Fruit fly (Drosophila melanogaster) Kc167 (cell line): ENCODE results near the gene CG4066.

Source experiments
- Myc ChIP-seq: fragments of >200 bp; optimal IDR thresholded peaks from 2 replicates; lab custom pipeline; 2017; ENCODE audit warnings: missing external identifiers
- Sin3A ChIP-seq: fragments of >200 bp; optimal IDR thresholded peaks from 2 replicates; lab custom pipeline; 2018; ENCODE audit warnings: missing external identifiers
- h ChIP-seq: fragments of >200 bp; optimal IDR thresholded peaks from 3 replicates; lab custom pipeline; 2018; ENCODE audit warnings: missing external identifiers
- insv ChIP-seq: fragments of >200 bp; optimal IDR thresholded peaks from 3 replicates; lab custom pipeline; 2018; ENCODE audit warnings: missing external identifiers
- psq ChIP-seq: fragments of >200 bp; optimal IDR thresholded peaks from 2 replicates; lab custom pipeline; 2017; ENCODE audit warnings: missing external identifiers
- ttk ChIP-seq: sonication (Bioruptor generic); optimal IDR thresholded peaks from 2 replicates; lab custom pipeline; 2017; ENCODE audit warnings: missing external identifiers

The CG4066 gene

DNA sequence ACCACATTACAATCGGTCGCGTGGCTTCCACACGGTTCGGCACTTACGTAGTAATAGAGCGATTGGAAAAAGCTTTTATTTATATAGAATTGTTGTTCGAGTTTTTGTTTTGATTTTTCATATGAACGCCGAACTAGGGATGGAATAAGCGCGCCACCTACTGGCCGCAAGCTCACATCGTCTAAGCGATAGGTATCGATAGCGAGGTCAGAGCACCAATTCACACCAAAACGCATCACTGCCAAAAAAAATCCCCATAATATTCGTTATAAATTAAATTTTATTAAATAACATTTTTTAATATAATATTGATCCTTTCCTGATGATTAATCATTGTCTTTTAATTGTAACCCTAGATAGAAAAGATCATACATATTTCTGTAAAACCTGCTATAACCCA lies 39.3 kb downstream of the CG4066 start, which contains the start of gene CG10038:
CG10038 (minus strand) TSS at position 148 of the 400 bp plus-strand sequence.
- TF ChIP-seq ttk (lab: Kevin White, UChicago) (no peak), h (no peak), Myc (no peak), insv (no peak), Sin3A (lab: Kevin White, UChicago) (no peak), psq (lab: Kevin White, UChicago) (no peak)

DNA sequence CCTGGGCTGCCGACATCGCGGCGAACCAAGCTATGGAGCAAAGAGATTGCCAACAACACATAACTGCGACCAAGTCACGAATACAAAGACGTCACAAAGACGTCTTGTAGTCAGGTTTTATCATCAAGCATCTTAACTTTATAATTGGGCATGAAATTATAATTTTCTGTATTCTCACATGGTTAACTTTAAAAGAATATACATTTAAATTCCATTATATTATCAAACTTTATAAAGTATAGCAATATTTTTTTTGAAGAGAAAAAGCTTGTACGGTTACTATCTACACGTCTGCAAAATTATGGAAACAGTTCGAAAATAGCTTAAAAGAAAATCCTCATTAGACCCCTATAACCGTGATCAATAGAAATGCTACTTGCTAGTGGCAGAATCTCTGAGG lies 40.9 kb downstream of the CG4066 start, which contains the start of gene CG10041:
CG10041 (minus strand) TSS at position 101 of the 400 bp plus-strand sequence.
- TF ChIP-seq insv (no peak), Sin3A (lab: Kevin White, UChicago) (no peak), ttk (lab: Kevin White, UChicago) (no peak), Myc (no peak), h (no peak), psq (lab: Kevin White, UChicago) (no peak)

DNA sequence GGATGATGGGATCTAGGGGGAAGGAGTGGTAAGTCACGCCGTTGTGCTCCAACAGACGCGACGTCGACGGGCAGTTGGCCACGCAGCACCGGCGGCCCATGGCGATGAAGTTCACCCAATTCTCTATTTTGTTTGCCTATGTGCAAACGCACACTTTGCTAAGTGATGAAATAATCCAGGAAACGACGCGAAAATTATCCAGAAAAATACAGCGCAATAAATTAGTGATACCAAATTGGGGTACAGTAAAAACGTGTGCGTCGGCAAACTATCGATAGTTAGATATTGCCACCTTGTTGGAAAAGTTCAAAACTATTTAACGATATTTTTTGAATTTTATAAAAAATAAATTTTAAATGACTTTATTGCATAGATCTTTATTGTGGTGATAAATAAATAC lies 44.9 kb downstream of the CG4066 start, which contains the start of gene MBD-R2:
MBD-R2 (minus strand) TSS at position 222 of the 400 bp plus-strand sequence.
- TF ChIP-seq psq (lab: Kevin White, UChicago): no peak
- no peak for TF ChIP-seq h
- TF ChIP-seq Sin3A (lab: Kevin White, UChicago): no peak
- no peak for TF ChIP-seq Myc
- TF ChIP-seq insv: no peak
- no peak for TF ChIP-seq ttk (lab: Kevin White, UChicago)

DNA sequence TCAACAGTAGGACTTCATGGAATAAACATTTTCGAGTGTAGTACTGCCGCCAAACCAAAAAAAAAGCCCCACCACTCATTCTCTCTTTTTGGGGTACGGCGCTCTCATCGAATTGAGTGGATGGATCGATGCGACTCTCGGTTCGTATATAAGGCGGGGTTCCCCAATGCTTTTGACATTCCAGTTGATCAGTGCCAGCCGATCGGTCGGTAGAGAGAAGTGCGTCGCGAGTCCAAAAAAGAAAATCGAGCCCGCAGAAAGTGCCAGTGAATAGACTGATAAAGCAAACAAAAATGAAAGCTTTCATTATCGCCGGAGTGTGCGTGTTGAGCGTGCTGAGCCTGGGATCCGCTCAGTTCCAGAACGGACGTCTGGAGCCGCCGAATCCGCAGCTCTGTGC lies 48.7 kb downstream of the CG4066 start, which contains the start of gene CG4115:
CG4115 (plus strand) TSS at position 172 of the 400 bp plus-strand sequence.
- no peak for TF ChIP-seq h
- TF ChIP-seq ttk (lab: Kevin White, UChicago): no peak
- no peak for TF ChIP-seq Sin3A (lab: Kevin White, UChicago)
- no peak for TF ChIP-seq psq (lab: Kevin White, UChicago)
- no peak for TF ChIP-seq Myc
- no peak for TF ChIP-seq insv

DNA sequence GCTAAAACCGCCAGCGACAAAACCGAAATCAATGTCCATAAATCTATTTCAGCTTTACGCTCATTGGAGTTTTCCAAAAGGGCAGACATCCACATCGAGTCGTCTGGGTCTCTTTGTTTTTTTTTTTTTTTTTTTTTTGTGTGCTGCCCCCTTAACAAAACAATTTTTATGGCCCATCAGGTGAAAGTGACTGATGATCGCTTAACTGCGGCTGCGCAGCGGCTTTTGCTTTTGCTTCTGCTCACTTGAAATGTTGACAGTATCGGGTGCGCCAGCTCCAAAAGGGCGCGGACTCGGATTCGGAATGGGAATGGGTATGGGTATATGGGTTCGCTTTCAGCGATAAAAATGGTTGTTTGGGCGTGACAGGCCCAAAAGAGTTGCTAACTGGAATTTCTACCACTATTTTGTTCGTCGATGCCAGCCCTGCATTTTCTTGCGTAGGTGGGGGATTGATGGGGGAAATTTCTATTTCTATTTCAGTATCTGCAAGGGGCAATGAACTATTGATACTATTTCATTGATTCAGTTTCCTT lies 50.9 kb downstream of the CG4066 start:
- TF ChIP-seq h: no peak
- TF ChIP-seq Myc: no peak
- no peak for TF ChIP-seq insv
- TF ChIP-seq psq (lab: Kevin White, UChicago): no peak
- TF ChIP-seq Sin3A (lab: Kevin White, UChicago): no peak
